Worm (Caenorhabditis elegans) whole organism, L1 larva: ENCODE data around the gene H06I04.6.

Experiments
- aha-1 ChIP-seq: fragments of 150-350 bp; optimal IDR thresholded peaks from 2 replicates; lab custom pipeline; 2014; ENCODE audit warnings: missing biosample characterization, missing genetic modification characterization
- ztf-11 ChIP-seq, 2 experiments: sonication (generic microtip); optimal IDR thresholded peaks; 2 replicates each; lab custom pipeline; 2016 to 2017; ENCODE audit warnings: missing genetic modification characterization in 2 of 2, missing biosample characterization in 1 of 2, missing compliant biosample characterization in 1 of 2

DNA sequence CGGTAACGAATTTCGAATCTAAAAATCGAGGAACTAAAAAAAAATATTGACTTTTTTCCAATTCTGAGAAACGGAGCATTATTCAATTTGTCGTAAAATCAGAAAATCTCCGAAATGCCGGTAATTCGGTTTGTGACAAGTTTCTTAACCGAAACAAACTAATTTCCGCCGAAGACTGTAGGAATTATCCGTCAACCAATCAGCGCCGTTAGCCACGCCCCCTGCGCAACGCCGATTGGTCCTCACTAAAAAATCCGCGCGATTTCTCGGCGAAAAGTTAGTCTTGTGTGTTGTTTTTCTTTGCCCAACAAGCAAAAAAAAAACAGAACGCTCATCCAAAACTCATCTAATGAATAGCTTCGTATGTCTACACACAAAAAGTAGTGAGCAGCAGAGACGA, 44.1 kb downstream of the H06I04.6 start:
- TF ChIP-seq aha-1 (tag; lab: Kevin White, UChicago), result no peak
- no peak for TF ChIP-seq ztf-11 (tag; optimal IDR thresholded peaks at IDR 0.05; lab: Kevin White, UChicago)
